Fruit fly (Drosophila melanogaster) whole organism, adult: Measurements from ENCODE around the gene Yp1.

ENCODE experiments used
- CG1620 ChIP-seq: fragments of 200-800 bp; sonication (Bioruptor generic); optimal IDR thresholded peaks from 2 replicates; lab custom pipeline; 2016; ENCODE audit warnings: missing biosample characterization, missing genetic modification characterization
- kay ChIP-seq: fragments of 200-800 bp; sonication (Bioruptor generic); peaks from one replicate; lab custom pipeline; 2016; ENCODE audit warnings: missing biosample characterization, missing genetic modification characterization, borderline replicate concordance

DNA sequence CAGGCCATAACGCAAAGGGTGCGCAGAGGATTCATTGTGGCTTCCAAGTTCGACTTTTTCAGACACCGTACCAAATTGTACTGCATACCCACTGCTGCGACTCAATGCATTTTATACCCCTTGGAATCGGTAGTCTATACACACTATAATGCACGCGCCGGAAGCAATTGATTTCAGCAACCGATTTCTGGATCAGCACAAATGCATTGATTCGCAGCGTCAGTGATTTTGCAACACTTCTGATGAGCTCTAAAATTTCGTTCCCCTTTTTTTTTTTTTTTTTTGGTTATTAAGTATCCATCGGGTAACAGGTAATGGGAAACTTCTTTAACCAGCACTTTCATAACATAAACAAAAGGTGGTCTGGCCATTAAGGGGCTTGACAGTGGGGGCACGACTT is 1.1 kb upstream of the Yp1 start, which contains the start of gene Yp2:
- no peak for TF ChIP-seq CG1620 (GFP tag; lab: Kevin White, UChicago)
- TF ChIP-seq kay, result no peak
